Fruit fly (Drosophila melanogaster) whole organism: ENCODE measurements around the gene dj-1beta.

Source experiments
- EcR ChIP-seq, 2 experiments: fragments of >200 bp; optimal IDR thresholded peaks; 2 replicates each; lab custom pipeline; 2017; ENCODE audit warnings: missing biosample characterization in 2 of 2, missing genetic modification characterization in 2 of 2, missing genetic modification reagents in 2 of 2
- pan ChIP-seq: fragments of >200 bp; optimal IDR thresholded peaks from 2 replicates; lab custom pipeline; 2017
- psq ChIP-seq: fragments of >200 bp; optimal IDR thresholded peaks from 2 replicates; lab custom pipeline; 2017
- usp ChIP-seq: fragments of >200 bp; optimal IDR thresholded peaks from 2 replicates; lab custom pipeline; 2017; ENCODE audit warnings: missing biosample characterization, missing genetic modification characterization, mixed read lengths

- TF ChIP-seq usp (GFP tag; lab: Kevin White, UChicago) = no peak
- TF ChIP-seq psq (lab: Kevin White, UChicago) = no peak
- TF ChIP-seq EcR (GFP tag; optimal IDR thresholded peaks at IDR 0.05; lab: Kevin White, UChicago) = no peak
- no peak for TF ChIP-seq pan
Observed at dm6 chr3R:30765306-30766033, 41.4 kb upstream of the dj-1beta start, which contains the start of gene zfh1.
